Fruit fly (Drosophila melanogaster) whole organism, embryonic: ENCODE measurements around the gene CG11898.

Source experiments
- Bgb ChIP-seq: fragments of 200-800 bp; sonication (Bioruptor generic); IDR thresholded peaks from 2 replicates; pipeline ENCODE4 v1.3.6; 2022; ENCODE audit warnings: missing biosample characterization, missing genetic modification characterization; ENCODE audit not compliant: partially characterized antibody
- CG10543 ChIP-seq: fragments of 200-800 bp; sonication (Bioruptor generic); optimal IDR thresholded peaks from 3 replicates; lab custom pipeline; 2017; ENCODE audit warnings: missing biosample characterization, mild to moderate bottlenecking, missing genetic modification characterization, moderate library complexity
- CG12155 ChIP-seq: fragments of 200-800 bp; sonication (Bioruptor generic); optimal IDR thresholded peaks from 3 replicates; lab custom pipeline; 2016; ENCODE audit warnings: missing biosample characterization, missing genetic modification characterization
- CG13775 ChIP-seq: fragments of 200-800 bp; sonication (Bioruptor generic); optimal IDR thresholded peaks from 3 replicates; lab custom pipeline; 2017; ENCODE audit warnings: missing biosample characterization, mild to moderate bottlenecking, missing genetic modification characterization
- CG15479 ChIP-seq: fragments of 200-800 bp; sonication (Bioruptor generic); optimal IDR thresholded peaks from 3 replicates; lab custom pipeline; 2019; ENCODE audit warnings: missing biosample characterization, mild to moderate bottlenecking, missing genetic modification characterization, moderate library complexity
- CG1603 ChIP-seq: fragments of 200-800 bp; sonication (Bioruptor generic); optimal IDR thresholded peaks from 2 replicates; lab custom pipeline; 2019; ENCODE audit warnings: missing biosample characterization, mild to moderate bottlenecking, missing genetic modification characterization, moderate library complexity
- CG16779 ChIP-seq: fragments of 200-800 bp; sonication (Bioruptor generic); IDR thresholded peaks from 2 replicates; pipeline ENCODE4 v1.3.6; 2022; ENCODE audit warnings: missing biosample characterization, missing genetic modification characterization
- CG18262 ChIP-seq: fragments of 200-800 bp; optimal IDR thresholded peaks from 3 replicates; lab custom pipeline; 2019; ENCODE audit warnings: missing biosample characterization, mild to moderate bottlenecking, missing genetic modification characterization, moderate library complexity
- CG18476 ChIP-seq: fragments of 200-800 bp; sonication (Bioruptor generic); optimal IDR thresholded peaks from 2 replicates; lab custom pipeline; 2016; ENCODE audit warnings: missing biosample characterization, mild to moderate bottlenecking, missing genetic modification characterization
- CG18764 ChIP-seq: fragments of 200-800 bp; sonication (Bioruptor generic); optimal IDR thresholded peaks from 3 replicates; lab custom pipeline; 2016; ENCODE audit warnings: missing biosample characterization, missing genetic modification characterization
- CG3726 ChIP-seq: fragments of 200-800 bp; sonication (Bioruptor generic); IDR thresholded peaks from 3 replicates; pipeline ENCODE4, ENCODE4 v1.3.6; 2022; ENCODE audit warnings: missing biosample characterization, missing genetic modification characterization
- CG4854 ChIP-seq: fragments of 200-800 bp; sonication (Bioruptor generic); optimal IDR thresholded peaks from 2 replicates; lab custom pipeline; 2016; ENCODE audit warnings: missing biosample characterization, missing genetic modification characterization, inconsistent platforms
- CG6175 ChIP-seq: fragments of 200-800 bp; sonication (Bioruptor generic); IDR thresholded peaks from 3 replicates; pipeline ENCODE4 v1.3.6; 2022; ENCODE audit warnings: missing biosample characterization, missing genetic modification characterization
- CG7745 ChIP-seq: fragments of 200-800 bp; sonication (Bioruptor generic); optimal IDR thresholded peaks from 2 replicates; lab custom pipeline; 2018; ENCODE audit warnings: missing biosample characterization, mild to moderate bottlenecking, missing genetic modification characterization, moderate library complexity
- CHES-1-like ChIP-seq: fragments of 200-800 bp; sonication (Bioruptor generic); optimal IDR thresholded peaks from 2 replicates; lab custom pipeline; 2016; ENCODE audit warnings: missing biosample characterization, missing genetic modification characterization
- CkIIα-i1 ChIP-seq: fragments of 200-800 bp; sonication (Bioruptor generic); IDR thresholded peaks from 2 replicates; pipeline ENCODE4 v1.3.6; 2022; ENCODE audit warnings: missing biosample characterization, missing genetic modification characterization
- D ChIP-seq, 2 experiments: fragments of 200-800 bp in 1 of 2; fragments of >200 bp in 1 of 2; sonication (Bioruptor generic) in 1 of 2; optimal IDR thresholded peaks; 2 replicates in 1 of 2; 3 replicates in 1 of 2; lab custom pipeline; 2017; ENCODE audit warnings: mild to moderate bottlenecking in 1 of 2, missing biosample characterization in 1 of 2, missing genetic modification characterization in 1 of 2, missing genetic modification reagents in 1 of 2
- Dfd ChIP-seq, 2 experiments: fragments of >200 bp; optimal IDR thresholded peaks; 2 replicates each; lab custom pipeline; 2017; ENCODE audit warnings: missing biosample characterization in 2 of 2, missing genetic modification characterization in 2 of 2
- Doc3 ChIP-seq: fragments of 200-800 bp; sonication (Bioruptor generic); IDR thresholded peaks from 3 replicates; pipeline ENCODE4 v1.3.6; 2022; ENCODE audit warnings: missing biosample characterization, missing genetic modification characterization; ENCODE audit not compliant: partially characterized antibody
- ERR ChIP-seq: fragments of 200-800 bp; sonication (Bioruptor generic); optimal IDR thresholded peaks from 2 replicates; lab custom pipeline; 2016; ENCODE audit warnings: missing biosample characterization, missing genetic modification characterization
- Ets65A ChIP-seq: fragments of 200-800 bp; sonication (Bioruptor generic); peaks from one replicate; lab custom pipeline; 2016; ENCODE audit warnings: missing biosample characterization, missing genetic modification characterization
- HLH3B ChIP-seq: fragments of 200-800 bp; sonication (Bioruptor generic); IDR thresholded peaks from 2 replicates; pipeline ENCODE4 v1.3.6; 2022; ENCODE audit warnings: missing biosample characterization, missing genetic modification characterization
- Hand ChIP-seq: fragments of 200-800 bp; sonication (Bioruptor generic); optimal IDR thresholded peaks from 2 replicates; lab custom pipeline; 2017; ENCODE audit warnings: mild to moderate bottlenecking, missing biosample characterization, missing genetic modification reagents, missing genetic modification characterization
- Hey ChIP-seq: fragments of 200-800 bp; sonication (Bioruptor generic); optimal IDR thresholded peaks from 3 replicates; lab custom pipeline; 2018; ENCODE audit warnings: missing biosample characterization, mild to moderate bottlenecking, missing genetic modification characterization
- Hsf ChIP-seq: fragments of 200-800 bp; sonication (Bioruptor generic); optimal IDR thresholded peaks from 3 replicates; lab custom pipeline; 2016; ENCODE audit warnings: missing biosample characterization, missing genetic modification characterization
- Kr ChIP-seq: fragments of 200-800 bp; sonication (Bioruptor generic); optimal IDR thresholded peaks from 2 replicates; lab custom pipeline; 2017; ENCODE audit warnings: missing biosample characterization, mild to moderate bottlenecking, missing genetic modification characterization
- Lhr ChIP-seq: fragments of 200-800 bp; sonication (Bioruptor generic); optimal IDR thresholded peaks from 3 replicates; lab custom pipeline; 2017; ENCODE audit warnings: mild to moderate bottlenecking, missing biosample characterization, missing genetic modification reagents, missing genetic modification characterization
- Lim3 ChIP-seq: fragments of 200-800 bp; sonication (Bioruptor generic); IDR thresholded peaks from 2 replicates; pipeline ENCODE4 v1.3.6; 2022; ENCODE audit warnings: missing biosample characterization, missing genetic modification characterization
- MTF-1 ChIP-seq: fragments of 200-800 bp; sonication (Bioruptor generic); optimal IDR thresholded peaks from 2 replicates; lab custom pipeline; 2018; ENCODE audit warnings: missing biosample characterization, mild to moderate bottlenecking, missing genetic modification characterization, borderline replicate concordance
- Mad ChIP-seq: fragments of 200-800 bp; sonication (Bioruptor generic); optimal IDR thresholded peaks from 2 replicates; lab custom pipeline; 2016; ENCODE audit warnings: missing biosample characterization, missing genetic modification characterization
- Opbp ChIP-seq: fragments of 200-800 bp; sonication (Bioruptor generic); IDR thresholded peaks from 3 replicates; pipeline ENCODE4 v1.3.6; 2022; ENCODE audit warnings: missing biosample characterization, missing genetic modification characterization; ENCODE audit not compliant: partially characterized antibody
- Ravus ChIP-seq: fragments of 200-800 bp; sonication (Bioruptor generic); IDR thresholded peaks from 2 replicates; pipeline ENCODE4 v1.3.6; 2022; ENCODE audit warnings: missing biosample characterization, missing genetic modification characterization
- Stat92E ChIP-seq, 3 experiments: fragments of >200 bp in 2 of 3; fragments of 200-800 bp in 1 of 3; sonication (Bioruptor generic) in 1 of 3; optimal IDR thresholded peaks; 2 replicates each; lab custom pipeline; 2017 to 2019; ENCODE audit warnings: missing biosample characterization in 3 of 3, missing genetic modification characterization in 3 of 3, mild to moderate bottlenecking in 1 of 3, moderate library complexity in 1 of 3
- Taf1 ChIP-seq: fragments of 200-800 bp; sonication (Bioruptor generic); IDR thresholded peaks from 2 replicates; pipeline ENCODE4 v1.3.6; 2022; ENCODE audit warnings: missing biosample characterization, missing genetic modification characterization
- Xbp1 ChIP-seq: fragments of 200-800 bp; sonication (Bioruptor generic); optimal IDR thresholded peaks from 3 replicates; lab custom pipeline; 2016; ENCODE audit warnings: missing biosample characterization, mild to moderate bottlenecking, missing genetic modification characterization
- ab ChIP-seq: fragments of 200-800 bp; sonication (Bioruptor generic); optimal IDR thresholded peaks from 2 replicates; lab custom pipeline; 2016; ENCODE audit warnings: missing biosample characterization, missing genetic modification characterization
- az2 ChIP-seq: fragments of 200-800 bp; sonication (Bioruptor generic); optimal IDR thresholded peaks from 3 replicates; lab custom pipeline; 2016; ENCODE audit warnings: missing biosample characterization, missing genetic modification characterization
- cato ChIP-seq: fragments of 200-800 bp; sonication (Bioruptor generic); optimal IDR thresholded peaks from 2 replicates; lab custom pipeline; 2016; ENCODE audit warnings: missing biosample characterization, missing genetic modification characterization, borderline replicate concordance
- cg ChIP-seq: fragments of 200-800 bp; sonication (Bioruptor generic); optimal IDR thresholded peaks from 3 replicates; lab custom pipeline; 2019; ENCODE audit warnings: missing biosample characterization, mild to moderate bottlenecking, missing genetic modification characterization, moderate library complexity
- chif ChIP-seq, 2 experiments: fragments of 200-800 bp; sonication (Bioruptor generic); optimal IDR thresholded peaks; 3 replicates each; lab custom pipeline; 2016; ENCODE audit warnings: missing biosample characterization in 2 of 2, missing genetic modification characterization in 2 of 2
- danr ChIP-seq: fragments of 200-800 bp; sonication (Bioruptor generic); IDR thresholded peaks from 2 replicates; pipeline ENCODE4 v1.3.6; 2022; ENCODE audit warnings: missing biosample characterization, missing genetic modification characterization
- dm ChIP-seq: fragments of 200-800 bp; sonication (Bioruptor generic); optimal IDR thresholded peaks from 3 replicates; lab custom pipeline; 2016; ENCODE audit warnings: missing biosample characterization, missing genetic modification characterization
- fru ChIP-seq: fragments of >200 bp; optimal IDR thresholded peaks from 2 replicates; lab custom pipeline; 2017
- gsb ChIP-seq: fragments of 200-800 bp; sonication (Bioruptor generic); IDR thresholded peaks from 2 replicates; pipeline ENCODE4 v1.3.6; 2022; ENCODE audit warnings: missing biosample characterization, missing genetic modification characterization
- org-1 ChIP-seq: fragments of 200-800 bp; sonication (Bioruptor generic); optimal IDR thresholded peaks from 2 replicates; lab custom pipeline; 2017; ENCODE audit warnings: missing biosample characterization, missing genetic modification characterization
- slou ChIP-seq: fragments of 200-800 bp; sonication (Bioruptor generic); optimal IDR thresholded peaks from 3 replicates; lab custom pipeline; 2016; ENCODE audit warnings: missing biosample characterization, missing genetic modification characterization
- toy ChIP-seq: fragments of 200-800 bp; sonication (Bioruptor generic); IDR thresholded peaks from 2 replicates; pipeline ENCODE4 v1.3.6; 2022; ENCODE audit warnings: missing biosample characterization, missing genetic modification characterization
- ttk ChIP-seq: fragments of 200-800 bp; sonication (Bioruptor generic); IDR thresholded peaks from 2 replicates; pipeline ENCODE4 v2.1.2; 2022; ENCODE audit warnings: missing biosample characterization, missing genetic modification characterization
- vfl ChIP-seq: fragments of 200-800 bp; sonication (Bioruptor generic); optimal IDR thresholded peaks from 2 replicates; lab custom pipeline; 2016; ENCODE audit warnings: missing biosample characterization, missing genetic modification characterization
- wek ChIP-seq: fragments of 200-800 bp; sonication (Bioruptor generic); optimal IDR thresholded peaks from 3 replicates; lab custom pipeline; 2018; ENCODE audit warnings: missing biosample characterization, mild to moderate bottlenecking, missing genetic modification characterization, moderate library complexity

CG11898 gene

DNA sequence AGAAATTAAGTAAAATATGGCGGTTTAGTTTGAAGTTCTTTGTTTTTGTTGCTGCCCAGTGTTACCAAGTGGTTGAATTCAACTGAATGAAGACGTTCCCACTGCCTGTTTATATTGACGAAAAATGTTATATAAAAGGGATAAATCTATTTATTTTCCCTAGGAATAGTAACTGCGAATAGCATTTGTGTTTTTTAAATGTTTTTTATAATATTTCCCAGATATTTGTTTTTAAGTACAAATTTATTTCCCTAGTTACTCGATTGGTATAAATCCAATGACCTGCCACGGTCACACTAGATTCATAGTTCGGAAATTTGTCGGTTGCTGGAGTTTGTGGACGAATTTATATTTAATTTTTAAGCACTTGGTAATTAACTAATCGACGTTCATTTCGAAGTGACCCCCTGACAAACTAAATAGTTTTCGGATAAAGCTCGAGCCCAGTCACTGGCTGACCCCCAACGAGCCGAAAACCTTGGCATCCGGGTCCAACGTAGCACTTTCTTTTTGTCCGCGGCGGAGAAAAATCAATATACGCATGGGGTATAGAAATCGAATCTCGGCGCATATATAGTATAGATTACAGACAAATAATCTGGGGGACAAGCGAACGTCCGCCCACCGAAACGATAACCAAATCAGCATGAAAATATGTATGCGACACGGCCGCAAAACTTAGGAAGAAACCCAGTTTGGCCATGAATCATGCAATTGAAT is 34.4 kb upstream of the CG11898 start, which contains the start of the genes dgt6 and Vha100-1 (continued):
- no peak for TF ChIP-seq Kr
- TF ChIP-seq ERR, result no peak
- TF ChIP-seq Hand (GFP tag; lab: Kevin White, UChicago), result no peak
- no peak for TF ChIP-seq Hey (tag; lab: Kevin White, UChicago)
- TF ChIP-seq ab (GFP tag; lab: Kevin White, UChicago), result no peak
- TF ChIP-seq CG13775 (GFP tag; lab: Kevin White, UChicago), result no peak
- no peak for TF ChIP-seq danr (GFP tag; lab: Robert Waterston, UW)
- no peak for TF ChIP-seq MTF-1
- no peak for TF ChIP-seq az2 (GFP tag; lab: Kevin White, UChicago)
- TF ChIP-seq Xbp1 (GFP tag; lab: Kevin White, UChicago), result peak; percentile 19
- TF ChIP-seq HLH3B (GFP tag; lab: Robert Waterston, UW), result no peak
- no peak for TF ChIP-seq CG3726
- peak; percentile 38 for TF ChIP-seq Lhr (GFP tag; lab: Kevin White, UChicago)
- no peak for TF ChIP-seq CG15479 (GFP tag; lab: Kevin White, UChicago)
- no peak for TF ChIP-seq org-1 (GFP tag; lab: Kevin White, UChicago)
- TF ChIP-seq cato (GFP tag; lab: Kevin White, UChicago), result no peak
- TF ChIP-seq chif (GFP tag; optimal IDR thresholded peaks at IDR 0.05; lab: Kevin White, UChicago), result no peak
- TF ChIP-seq Stat92E (GFP tag; optimal IDR thresholded peaks at IDR 0.05; lab: Kevin White, UChicago), result peak in 1 of 3 experiments; percentile 32
- no peak for TF ChIP-seq CkIIα-i1 (GFP tag; lab: Robert Waterston, UW)
- TF ChIP-seq CG6175, result no peak
- TF ChIP-seq CG12155 (GFP tag; lab: Kevin White, UChicago), result peak; percentile 24
- no peak for TF ChIP-seq Ets65A (GFP tag; lab: Kevin White, UChicago)
- TF ChIP-seq CG1603 (tag; lab: Kevin White, UChicago), result no peak
- no peak for TF ChIP-seq Hsf (GFP tag; lab: Kevin White, UChicago)
- TF ChIP-seq CG18764 (GFP tag; lab: Kevin White, UChicago), result no peak
- TF ChIP-seq CG10543 (GFP tag; lab: Kevin White, UChicago), result no peak
- no peak for TF ChIP-seq Taf1 (GFP tag; lab: Robert Waterston, UW)
- no peak for TF ChIP-seq CHES-1-like (GFP tag; lab: Kevin White, UChicago)
- peak; percentile 30 for TF ChIP-seq CG18476 (GFP tag; lab: Kevin White, UChicago)
- no peak for TF ChIP-seq CG7745 (tag; lab: Kevin White, UChicago)
- no peak for TF ChIP-seq toy (GFP tag; lab: Robert Waterston, UW)
- TF ChIP-seq dm (GFP tag; lab: Kevin White, UChicago), result no peak
- TF ChIP-seq Doc3 (GFP tag; lab: Robert Waterston, UW), result no peak
- no peak for TF ChIP-seq Dfd (GFP tag; optimal IDR thresholded peaks at IDR 0.05; lab: Kevin White, UChicago)
- no peak for TF ChIP-seq Mad (GFP tag; lab: Kevin White, UChicago)
- no peak for TF ChIP-seq CG16779 (GFP tag; lab: Robert Waterston, UW)
- no peak for TF ChIP-seq Opbp (GFP tag; lab: Robert Waterston, UW)
- TF ChIP-seq CG18262, result no peak
- no peak for TF ChIP-seq CG4854 (GFP tag; lab: Kevin White, UChicago)
- TF ChIP-seq D (optimal IDR thresholded peaks at IDR 0.05; lab: Kevin White, UChicago), result no peak
- no peak for TF ChIP-seq D (GFP tag; optimal IDR thresholded peaks at IDR 0.05; lab: Kevin White, UChicago)
- no peak for TF ChIP-seq vfl (GFP tag; lab: Kevin White, UChicago)
- TF ChIP-seq wek, result no peak
- no peak for TF ChIP-seq Bgb (GFP tag; lab: Robert Waterston, UW)
- no peak for TF ChIP-seq cg
- no peak for TF ChIP-seq fru (lab: Kevin White, UChicago)
- no peak for TF ChIP-seq Lim3 (GFP tag; lab: Robert Waterston, UW)
- TF ChIP-seq slou, result no peak
- no peak for TF ChIP-seq ttk (GFP tag; lab: Robert Waterston, UW)
- TF ChIP-seq Ravus (GFP tag; lab: Robert Waterston, UW), result no peak
- no peak for TF ChIP-seq gsb (GFP tag; lab: Robert Waterston, UW)
